Fruit fly (Drosophila melanogaster) whole organism, prepupa: ENCODE results near the gene CG32457.

Source experiments
- Blimp-1 ChIP-seq: fragments of 200-800 bp; sonication (Bioruptor generic); optimal IDR thresholded peaks from 3 replicates; lab custom pipeline; 2017; ENCODE audit warnings: missing biosample characterization, missing genetic modification characterization, mild to moderate bottlenecking, moderate library complexity, missing genetic modification reagents
- CG10631 ChIP-seq: fragments of 200-800 bp; sonication (Bioruptor generic); optimal IDR thresholded peaks from 2 replicates; lab custom pipeline; 2016; ENCODE audit warnings: missing biosample characterization, missing genetic modification characterization
- CG11294 ChIP-seq: fragments of 200-800 bp; sonication (Bioruptor generic); IDR thresholded peaks from 2 replicates; pipeline ENCODE4 v1.3.6; 2022; ENCODE audit warnings: missing biosample characterization, missing genetic modification characterization
- CG11762 ChIP-seq: fragments of 200-800 bp; sonication (Bioruptor generic); optimal IDR thresholded peaks from 3 replicates; lab custom pipeline; 2016; ENCODE audit warnings: missing biosample characterization, missing genetic modification characterization; ENCODE audit not compliant: insufficient read depth
- CG11902 ChIP-seq: fragments of 200-800 bp; sonication (Bioruptor generic); optimal IDR thresholded peaks from 3 replicates; lab custom pipeline; 2016; ENCODE audit warnings: missing biosample characterization, missing genetic modification characterization
- CG16779 ChIP-seq: fragments of 200-800 bp; sonication (Bioruptor generic); optimal IDR thresholded peaks from 3 replicates; lab custom pipeline; 2017; ENCODE audit warnings: missing biosample characterization, mild to moderate bottlenecking, missing genetic modification characterization
- CG3032 ChIP-seq: fragments of 200-800 bp; optimal IDR thresholded peaks from 2 replicates; lab custom pipeline; 2019; ENCODE audit warnings: missing biosample characterization, mild to moderate bottlenecking, missing genetic modification characterization, moderate library complexity
- CG32006 ChIP-seq: fragments of 200-800 bp; sonication (Bioruptor generic); optimal IDR thresholded peaks from 3 replicates; lab custom pipeline; 2017; ENCODE audit warnings: missing biosample characterization, mild to moderate bottlenecking, missing genetic modification characterization
- CG34406 ChIP-seq: fragments of 200-800 bp; sonication (Bioruptor generic); optimal IDR thresholded peaks from 3 replicates; lab custom pipeline; 2016; ENCODE audit warnings: missing biosample characterization, missing genetic modification characterization
- CG4318 ChIP-seq: fragments of 200-800 bp; sonication (Bioruptor generic); optimal IDR thresholded peaks from 3 replicates; lab custom pipeline; 2017; ENCODE audit warnings: missing biosample characterization, mild to moderate bottlenecking, missing genetic modification characterization
- CG6163 ChIP-seq: fragments of 200-800 bp; sonication (Bioruptor generic); IDR thresholded peaks from 3 replicates; pipeline ENCODE4 v1.3.6; 2022; ENCODE audit warnings: missing biosample characterization, missing genetic modification characterization
- CG6792 ChIP-seq: fragments of 200-800 bp; sonication (Bioruptor generic); optimal IDR thresholded peaks from 3 replicates; lab custom pipeline; 2016; ENCODE audit warnings: missing biosample characterization, missing genetic modification characterization
- CG6808 ChIP-seq: fragments of 200-800 bp; sonication (Bioruptor generic); optimal IDR thresholded peaks from 3 replicates; lab custom pipeline; 2017; ENCODE audit warnings: missing biosample characterization, missing genetic modification characterization, mild to moderate bottlenecking, moderate library complexity, missing genetic modification reagents
- CG6854 ChIP-seq: fragments of 200-800 bp; sonication (Bioruptor generic); optimal IDR thresholded peaks from 2 replicates; lab custom pipeline; 2017; ENCODE audit warnings: missing biosample characterization, mild to moderate bottlenecking, missing genetic modification characterization
- CG8119 ChIP-seq: fragments of 200-800 bp; sonication (Bioruptor generic); IDR thresholded peaks from 3 replicates; pipeline ENCODE4 v1.3.6; 2022; ENCODE audit warnings: missing biosample characterization, missing genetic modification characterization
- CG8319 ChIP-seq: fragments of 200-800 bp; sonication (Bioruptor generic); optimal IDR thresholded peaks from 3 replicates; lab custom pipeline; 2016; ENCODE audit warnings: missing biosample characterization, missing genetic modification characterization
- CG8632 ChIP-seq: fragments of 200-800 bp; sonication (Bioruptor generic); optimal IDR thresholded peaks from 3 replicates; lab custom pipeline; 2016; ENCODE audit warnings: missing biosample characterization, missing genetic modification characterization
- Eip75B ChIP-seq: fragments of 200-800 bp; sonication (Bioruptor generic); optimal IDR thresholded peaks from 3 replicates; lab custom pipeline; 2016; ENCODE audit warnings: missing biosample characterization, missing genetic modification characterization
- Eip78C ChIP-seq: fragments of 200-800 bp; sonication (Bioruptor generic); peaks from one replicate; lab custom pipeline; 2016; ENCODE audit warnings: missing biosample characterization, missing genetic modification characterization
- Eip93F ChIP-seq: fragments of 200-800 bp; sonication (Bioruptor generic); optimal IDR thresholded peaks from 2 replicates; lab custom pipeline; 2016; ENCODE audit warnings: missing biosample characterization, mild to moderate bottlenecking, missing genetic modification characterization
- Ets21C ChIP-seq: fragments of 200-800 bp; sonication (Bioruptor generic); optimal IDR thresholded peaks from 3 replicates; lab custom pipeline; 2016; ENCODE audit warnings: missing biosample characterization, missing genetic modification characterization
- Hr38 ChIP-seq: sonication (Bioruptor generic); optimal IDR thresholded peaks from 2 replicates; lab custom pipeline; 2016; ENCODE audit warnings: missing biosample characterization, missing genetic modification characterization
- Hr4 ChIP-seq: fragments of 200-800 bp; sonication (Bioruptor generic); optimal IDR thresholded peaks from 3 replicates; lab custom pipeline; 2016; ENCODE audit warnings: missing biosample characterization, missing genetic modification characterization
- Lpt ChIP-seq: fragments of 200-800 bp; sonication (Bioruptor generic); optimal IDR thresholded peaks from 3 replicates; lab custom pipeline; 2016; ENCODE audit warnings: missing biosample characterization, missing genetic modification characterization
- OdsH ChIP-seq: fragments of 200-800 bp; sonication (Bioruptor generic); optimal IDR thresholded peaks from 3 replicates; lab custom pipeline; 2016; ENCODE audit warnings: missing biosample characterization, missing genetic modification characterization
- Sox15 ChIP-seq: fragments of 200-800 bp; sonication (Bioruptor generic); optimal IDR thresholded peaks from 3 replicates; lab custom pipeline; 2016; ENCODE audit warnings: missing biosample characterization, missing genetic modification characterization
- achi ChIP-seq: fragments of 200-800 bp; sonication (Bioruptor generic); optimal IDR thresholded peaks from 3 replicates; lab custom pipeline; 2016; ENCODE audit warnings: missing biosample characterization, missing genetic modification characterization
- acj6 ChIP-seq: fragments of 200-800 bp; sonication (Bioruptor generic); optimal IDR thresholded peaks from 3 replicates; lab custom pipeline; 2016; ENCODE audit warnings: missing biosample characterization, missing genetic modification characterization
- dac ChIP-seq: fragments of 200-800 bp; sonication (Bioruptor generic); optimal IDR thresholded peaks from 2 replicates; lab custom pipeline; 2017; ENCODE audit warnings: missing biosample characterization, mild to moderate bottlenecking, missing genetic modification characterization
- esn ChIP-seq: fragments of 200-800 bp; sonication (Bioruptor generic); optimal IDR thresholded peaks from 2 replicates; lab custom pipeline; 2016; ENCODE audit warnings: missing biosample characterization, mild to moderate bottlenecking, missing genetic modification characterization, moderate library complexity
- fd59A ChIP-seq: fragments of 200-800 bp; sonication (Bioruptor generic); optimal IDR thresholded peaks from 2 replicates; lab custom pipeline; 2017; ENCODE audit warnings: missing biosample characterization, mild to moderate bottlenecking, missing genetic modification characterization, missing genetic modification reagents
- net ChIP-seq: fragments of 200-800 bp; sonication (Bioruptor generic); optimal IDR thresholded peaks from 3 replicates; lab custom pipeline; 2016; ENCODE audit warnings: missing biosample characterization, missing genetic modification characterization
- salr ChIP-seq, 2 experiments: fragments of 200-800 bp; sonication (Bioruptor generic); optimal IDR thresholded peaks; 3 replicates each; lab custom pipeline; 2016 to 2018; ENCODE audit warnings: missing biosample characterization in 2 of 2, missing genetic modification characterization in 2 of 2, mild to moderate bottlenecking in 1 of 2
- svp ChIP-seq: fragments of 200-800 bp; sonication (Bioruptor generic); peaks from one replicate; lab custom pipeline; 2016; ENCODE audit warnings: missing biosample characterization, missing genetic modification characterization
- topi ChIP-seq: fragments of 200-800 bp; sonication (Bioruptor generic); optimal IDR thresholded peaks from 3 replicates; lab custom pipeline; 2016; ENCODE audit warnings: missing biosample characterization, missing genetic modification characterization
- vri ChIP-seq: fragments of 200-800 bp; sonication (Bioruptor generic); optimal IDR thresholded peaks from 3 replicates; lab custom pipeline; 2016; ENCODE audit warnings: missing biosample characterization, mild to moderate bottlenecking, missing genetic modification characterization

Gene CG32457

dm6 chr3L:22952703-22953102 lies 34.7 kb upstream of the CG32457 start:
- TF ChIP-seq net (GFP tag; lab: Kevin White, UChicago) (no peak), achi (GFP tag; lab: Kevin White, UChicago) (no peak), CG16779 (no peak), salr (GFP tag; optimal IDR thresholded peaks at IDR 0.05; lab: Kevin White, UChicago) (no peak), Blimp-1 (GFP tag; lab: Kevin White, UChicago) (no peak)

dm6 chr3L:22955202-22955601 lies 32.2 kb upstream of the CG32457 start, which contains the start of gene CG32461:
Gene CG32461, minus strand, starts transcription at chr3L:22955302.
- no peak for TF ChIP-seq CG11762
- no peak for TF ChIP-seq CG3032 (tag; lab: Kevin White, UChicago)
- TF ChIP-seq OdsH (GFP tag; lab: Kevin White, UChicago): no peak
- TF ChIP-seq svp (GFP tag; lab: Kevin White, UChicago): peak; percentile 21
- TF ChIP-seq CG8319 (GFP tag; lab: Kevin White, UChicago): no peak
- TF ChIP-seq vri (GFP tag; lab: Kevin White, UChicago): no peak

dm6 chr3L:22958171-22958570 lies 29.3 kb upstream of the CG32457 start:
- no peak for TF ChIP-seq vri (GFP tag; lab: Kevin White, UChicago)
- TF ChIP-seq CG16779: no peak
- TF ChIP-seq dac (GFP tag; lab: Kevin White, UChicago): no peak
- TF ChIP-seq CG11294 (GFP tag; lab: Robert Waterston, UW): no peak
- no peak for TF ChIP-seq CG6792 (GFP tag; lab: Kevin White, UChicago)
- no peak for TF ChIP-seq Sox15 (GFP tag; lab: Kevin White, UChicago)
- no peak for TF ChIP-seq CG34406 (GFP tag; lab: Kevin White, UChicago)
- TF ChIP-seq CG10631 (GFP tag; lab: Kevin White, UChicago): no peak
- TF ChIP-seq CG32006 (GFP tag; lab: Kevin White, UChicago): no peak

- no peak for TF ChIP-seq CG11762
- no peak for TF ChIP-seq CG8632 (GFP tag; lab: Kevin White, UChicago)
- TF ChIP-seq Eip93F (GFP tag; lab: Kevin White, UChicago): no peak
- TF ChIP-seq CG32006 (GFP tag; lab: Kevin White, UChicago): no peak
- TF ChIP-seq CG11902 (GFP tag; lab: Kevin White, UChicago): no peak
- no peak for TF ChIP-seq Eip78C
- no peak for TF ChIP-seq CG6163 (GFP tag; lab: Robert Waterston, UW)
- no peak for TF ChIP-seq dac (GFP tag; lab: Kevin White, UChicago)
- TF ChIP-seq CG16779: no peak
- no peak for TF ChIP-seq CG8119 (GFP tag; lab: Robert Waterston, UW)
- no peak for TF ChIP-seq Eip75B (GFP tag; lab: Kevin White, UChicago)
- no peak for TF ChIP-seq acj6 (GFP tag; lab: Kevin White, UChicago)
- TF ChIP-seq esn: no peak
- TF ChIP-seq Hr38 (GFP tag; lab: Kevin White, UChicago): no peak
- TF ChIP-seq CG6854 (GFP tag; lab: Kevin White, UChicago): no peak
- TF ChIP-seq OdsH (GFP tag; lab: Kevin White, UChicago): no peak
- no peak for TF ChIP-seq Hr4 (GFP tag; lab: Kevin White, UChicago)
- no peak for TF ChIP-seq net (GFP tag; lab: Kevin White, UChicago)
Measured at dm6 chr3L:22960322-22960721, 27.1 kb upstream of the CG32457 start.

dm6 chr3L:22982040-22982439 lies 5.4 kb upstream of the CG32457 start:
- TF ChIP-seq svp (GFP tag; lab: Kevin White, UChicago): peak; percentile 41
- no peak for TF ChIP-seq CG4318

- no peak for TF ChIP-seq Ets21C (GFP tag; lab: Kevin White, UChicago)
- TF ChIP-seq CG11762: no peak
- TF ChIP-seq CG6163 (GFP tag; lab: Robert Waterston, UW): no peak
- TF ChIP-seq CG6792 (GFP tag; lab: Kevin White, UChicago): no peak
- TF ChIP-seq CG8319 (GFP tag; lab: Kevin White, UChicago): no peak
- no peak for TF ChIP-seq fd59A (GFP tag; lab: Kevin White, UChicago)
- TF ChIP-seq CG11294 (GFP tag; lab: Robert Waterston, UW): no peak
- TF ChIP-seq CG6808: no peak
- TF ChIP-seq topi (GFP tag; lab: Kevin White, UChicago): no peak
- no peak for TF ChIP-seq Lpt (GFP tag; lab: Kevin White, UChicago)
- TF ChIP-seq, all 60 proteins: peak for 0
Measured at dm6 chr3L:22989495-22989894, 2.1 kb downstream of the CG32457 start.
